Worm (Caenorhabditis elegans): ENCODE measurements around the gene hcp-2.

DNA sequence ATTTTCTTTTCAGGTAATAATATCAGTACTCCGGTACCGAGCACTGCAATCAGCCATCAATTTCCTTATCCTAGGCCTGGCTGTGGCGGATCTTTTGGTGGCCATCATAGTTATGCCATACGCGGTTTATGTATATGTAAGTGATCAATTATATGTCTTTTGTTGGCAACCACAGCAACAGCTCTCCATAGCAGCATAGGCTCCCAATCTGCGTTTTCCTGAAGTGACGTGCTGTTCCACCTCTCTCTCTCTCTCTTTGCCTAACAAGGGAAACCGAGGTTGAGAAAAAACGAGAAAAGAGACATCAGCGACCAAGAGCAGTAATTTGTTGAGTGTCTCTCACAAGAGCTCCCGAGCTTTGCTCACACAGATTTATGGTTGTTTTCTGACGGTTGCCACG lies 36.4 kb upstream of the hcp-2 start:
- TF ChIP-seq B0310.2 (tag; optimal IDR thresholded peaks at IDR 0.05): no peak
- TF ChIP-seq ama-1 (optimal IDR thresholded peaks at IDR 0.05): no peak
- no peak for TF ChIP-seq aly-1 (tag; optimal IDR thresholded peaks at IDR 0.05)
- TF ChIP-seq flt-1 (GFP tag; IDR thresholded peaks at IDR 0.05): no peak
- no peak for TF ChIP-seq ets-7 (tag; optimal IDR thresholded peaks at IDR 0.05)
- no peak for TF ChIP-seq F13C5.2 (tag; optimal IDR thresholded peaks at IDR 0.05)
- TF ChIP-seq ceh-13 (GFP tag; optimal IDR thresholded peaks at IDR 0.05): no peak
- TF ChIP-seq tra-4 (tag; optimal IDR thresholded peaks at IDR 0.05): no peak
- no peak for TF ChIP-seq hmbx-1 (tag; optimal IDR thresholded peaks at IDR 0.05)

All from whole organism, early embryonic.